Worm (Caenorhabditis elegans) whole organism, L1 larva: ENCODE measurements around the gene rin-1.

ENCODE experiments used
- dsc-1 ChIP-seq: sonication (generic microtip); optimal IDR thresholded peaks from 2 replicates; lab custom pipeline; 2016; ENCODE audit warnings: mild to moderate bottlenecking, missing genetic modification characterization, missing compliant biosample characterization
- jun-1 ChIP-seq: fragments of 150-350 bp; optimal IDR thresholded peaks from 2 replicates; lab custom pipeline; 2014; ENCODE audit warnings: missing biosample characterization, missing genetic modification reagents, missing genetic modification characterization

- TF ChIP-seq jun-1 (no peak), dsc-1 (tag; lab: Kevin White, UChicago) (no peak)
These were observed 37.2 kb upstream of the rin-1 start for ce11 chrV:14852620-14853019.
